Worm (Caenorhabditis elegans): Measurements from ENCODE around the gene F43B10.1.

Gene F43B10.1

DNA sequence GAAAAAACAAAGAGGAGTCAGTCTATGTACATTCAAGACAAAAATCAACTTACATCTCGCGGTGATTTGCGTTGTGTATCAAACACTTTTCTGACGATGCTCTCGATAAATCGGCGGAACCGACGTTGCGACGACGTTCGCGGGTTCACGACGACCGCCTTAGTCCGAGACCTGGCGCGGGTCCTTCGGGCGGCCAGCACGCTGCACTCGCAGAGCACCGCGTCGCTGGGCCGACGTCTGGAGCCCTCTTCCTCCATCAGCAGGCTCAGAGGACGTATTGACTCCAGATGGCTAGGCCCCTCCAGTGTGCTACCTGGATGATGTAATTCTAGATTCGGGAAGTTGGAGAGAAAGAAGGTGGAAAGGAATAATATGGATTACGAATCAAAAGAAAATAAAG is 19.4 kb downstream of the F43B10.1 start:
- TF ChIP-seq ztf-23 (GFP tag; IDR thresholded peaks at IDR 0.05) (no peak), med-1 (GFP tag; optimal IDR thresholded peaks at IDR 0.05; ENCODE audit: insufficient read depth) (no peak), flt-1 (GFP tag; IDR thresholded peaks at IDR 0.05) (no peak), ztf-29 (GFP tag; IDR thresholded peaks at IDR 0.05) (no peak), ref-1 (GFP tag; conservative IDR thresholded peaks at IDR 0.05) (no peak), klf-2 (GFP tag; conservative IDR thresholded peaks at IDR 0.05) (no peak), tab-1 (GFP tag; IDR thresholded peaks at IDR 0.05) (no peak), cog-1 (tag; optimal IDR thresholded peaks at IDR 0.05) (no peak), T22C8.4 (GFP tag; IDR thresholded peaks at IDR 0.05) (no peak)

DNA sequence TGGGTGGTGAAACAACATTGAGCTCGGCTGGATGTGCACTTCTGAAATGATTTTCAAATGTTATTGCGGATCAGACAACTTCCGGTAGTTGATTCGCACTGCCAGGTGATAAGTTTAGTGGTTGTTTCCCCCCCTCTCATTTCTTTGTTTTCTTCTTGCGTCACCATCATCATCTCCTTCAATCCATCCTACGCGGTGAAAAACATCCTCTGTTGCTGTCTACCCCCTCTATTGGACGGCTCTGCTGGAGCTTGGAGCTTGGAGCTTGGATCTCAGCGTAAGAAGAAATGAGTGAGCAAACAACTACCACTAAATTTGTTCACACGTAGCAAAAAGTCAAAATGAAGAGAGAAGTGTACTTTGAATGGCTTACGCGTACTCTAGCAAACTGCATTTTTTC is 20.9 kb downstream of the F43B10.1 start:
- TF ChIP-seq ref-1 (GFP tag; conservative IDR thresholded peaks at IDR 0.05) (no peak), ztf-29 (GFP tag; IDR thresholded peaks at IDR 0.05) (no peak), T22C8.4 (GFP tag; IDR thresholded peaks at IDR 0.05) (no peak), ztf-23 (GFP tag; IDR thresholded peaks at IDR 0.05) (no peak), klf-2 (GFP tag; conservative IDR thresholded peaks at IDR 0.05) (no peak), flt-1 (GFP tag; IDR thresholded peaks at IDR 0.05) (no peak), tab-1 (GFP tag; IDR thresholded peaks at IDR 0.05) (no peak), med-1 (GFP tag; optimal IDR thresholded peaks at IDR 0.05; ENCODE audit: insufficient read depth) (no peak), cog-1 (tag; optimal IDR thresholded peaks at IDR 0.05) (no peak)

DNA sequence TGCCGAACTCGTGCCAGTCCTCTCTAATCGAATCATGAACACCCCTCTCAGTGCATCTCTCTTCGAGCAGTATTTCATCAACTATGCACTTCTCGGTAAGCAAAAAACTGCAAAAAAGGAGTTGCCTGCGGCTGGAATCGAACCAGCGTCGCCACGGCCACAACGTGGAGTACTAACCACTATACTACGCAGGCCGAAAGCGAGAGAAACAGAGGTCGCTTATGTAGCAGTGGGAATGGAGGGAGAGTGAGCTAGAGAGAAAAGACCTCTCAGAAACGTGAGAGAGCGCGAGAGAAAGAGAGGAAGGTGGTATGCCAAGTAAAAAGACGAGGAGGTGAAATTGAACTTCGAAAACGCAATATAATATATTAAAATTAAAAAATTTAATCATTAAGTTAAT is 27.9 kb downstream of the F43B10.1 start:
- TF ChIP-seq ztf-23 (GFP tag; IDR thresholded peaks at IDR 0.05): peak; percentile 96
- TF ChIP-seq klf-2 (GFP tag; conservative IDR thresholded peaks at IDR 0.05): peak; percentile 94
- peak; percentile 92 for TF ChIP-seq ztf-29 (GFP tag; IDR thresholded peaks at IDR 0.05)
- TF ChIP-seq T22C8.4 (GFP tag; IDR thresholded peaks at IDR 0.05): peak; percentile 94
- peak; percentile 98 for TF ChIP-seq flt-1 (GFP tag; IDR thresholded peaks at IDR 0.05)
- TF ChIP-seq ref-1 (GFP tag; conservative IDR thresholded peaks at IDR 0.05): peak; percentile 94
- TF ChIP-seq tab-1 (GFP tag; IDR thresholded peaks at IDR 0.05): peak; percentile 97
- TF ChIP-seq med-1 (GFP tag; optimal IDR thresholded peaks at IDR 0.05; ENCODE audit: insufficient read depth): peak; percentile 76
- TF ChIP-seq cog-1 (tag; optimal IDR thresholded peaks at IDR 0.05): peak; percentile 82

DNA sequence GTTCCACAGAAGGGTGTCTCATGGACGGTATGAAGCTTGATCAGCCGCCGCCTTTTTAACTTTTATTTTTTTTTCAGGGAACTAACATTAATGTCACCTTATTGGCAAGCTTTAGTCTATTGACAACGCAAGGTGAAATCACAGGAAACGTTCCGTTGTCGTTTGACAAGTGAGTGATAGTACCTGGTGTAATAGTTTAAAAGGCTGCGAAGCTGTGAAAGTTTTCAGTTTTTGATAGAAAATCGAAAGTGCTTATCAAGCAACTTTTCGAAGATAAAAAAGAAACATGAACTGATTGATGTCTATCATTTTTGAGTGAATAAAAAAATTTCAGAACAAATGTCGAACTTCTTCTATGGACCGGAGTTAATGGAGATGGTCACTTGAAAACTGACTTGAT is 28.5 kb downstream of the F43B10.1 start:
- TF ChIP-seq med-1 (GFP tag; optimal IDR thresholded peaks at IDR 0.05; ENCODE audit: insufficient read depth): no peak
- TF ChIP-seq T22C8.4 (GFP tag; IDR thresholded peaks at IDR 0.05): no peak
- no peak for TF ChIP-seq cog-1 (tag; optimal IDR thresholded peaks at IDR 0.05)
- TF ChIP-seq ztf-23 (GFP tag; IDR thresholded peaks at IDR 0.05): no peak
- TF ChIP-seq klf-2 (GFP tag; conservative IDR thresholded peaks at IDR 0.05): no peak
- no peak for TF ChIP-seq flt-1 (GFP tag; IDR thresholded peaks at IDR 0.05)
- TF ChIP-seq tab-1 (GFP tag; IDR thresholded peaks at IDR 0.05): no peak
- no peak for TF ChIP-seq ztf-29 (GFP tag; IDR thresholded peaks at IDR 0.05)

DNA sequence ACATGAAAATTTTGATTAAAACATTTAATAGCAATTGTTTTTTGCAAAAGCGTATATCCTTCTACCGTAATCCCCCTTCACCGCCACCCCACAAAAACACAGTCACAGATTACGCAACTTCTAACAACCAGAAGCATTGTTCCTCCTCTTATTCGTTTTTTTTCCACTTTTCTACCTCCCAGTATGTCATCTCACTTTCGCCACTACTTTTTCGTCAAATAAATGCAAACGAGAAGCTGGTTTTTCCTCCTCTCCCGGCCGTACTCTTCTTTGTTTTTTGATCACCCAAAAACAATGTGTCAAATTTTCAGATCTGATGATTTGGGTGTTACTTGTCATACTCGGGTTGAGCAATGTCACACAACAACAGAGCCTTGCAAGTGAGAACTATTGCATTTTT is 29.6 kb downstream of the F43B10.1 start, which contains the start of gene C06G1.1:
Gene C06G1.1, plus strand, starts transcription at position 301 of the 400 bp plus-strand sequence.
- no peak for TF ChIP-seq ztf-29 (GFP tag; IDR thresholded peaks at IDR 0.05)

DNA sequence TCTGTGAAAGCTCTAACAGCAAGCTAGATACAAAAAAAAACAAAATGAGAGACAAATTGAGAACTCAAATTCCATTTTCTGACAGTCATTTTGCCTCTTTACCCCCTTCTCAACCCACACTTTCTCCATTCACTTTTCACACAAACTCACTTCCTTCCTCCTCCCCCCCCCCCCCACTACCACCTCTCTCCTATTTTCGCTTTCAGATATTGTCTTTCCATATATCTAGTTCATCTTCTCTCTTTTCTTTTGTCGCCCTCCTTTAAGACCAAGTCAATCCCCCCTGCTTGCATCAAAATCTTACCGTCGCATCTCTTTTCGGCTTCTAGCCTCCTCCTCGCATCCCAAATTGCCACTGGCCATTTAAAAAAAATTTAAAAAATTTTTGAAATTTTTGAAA is 30.8 kb downstream of the F43B10.1 start:
- no peak for TF ChIP-seq ref-1 (GFP tag; conservative IDR thresholded peaks at IDR 0.05)
- no peak for TF ChIP-seq ztf-29 (GFP tag; IDR thresholded peaks at IDR 0.05)

DNA sequence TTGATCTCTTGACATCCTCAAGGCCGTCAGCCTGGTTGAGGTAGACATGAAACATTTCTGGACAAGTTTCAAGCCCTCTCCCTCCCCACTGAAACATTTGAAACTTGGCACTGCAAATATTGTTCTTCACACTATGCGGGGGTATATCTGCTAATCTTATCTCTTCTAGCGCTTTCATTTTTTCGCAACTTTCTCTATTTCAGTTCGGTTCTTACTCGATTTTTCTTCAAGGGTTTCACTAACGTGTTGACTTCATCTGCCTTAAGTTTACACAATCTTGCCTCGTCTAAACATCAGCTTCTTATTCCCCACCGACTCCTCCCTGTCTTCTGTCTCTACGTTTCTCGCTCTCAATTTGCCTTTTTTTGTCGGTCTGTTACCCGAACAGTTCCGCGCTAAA is 32.9 kb downstream of the F43B10.1 start:
- TF ChIP-seq ztf-23 (GFP tag; IDR thresholded peaks at IDR 0.05) (no peak), ztf-29 (GFP tag; IDR thresholded peaks at IDR 0.05) (no peak), ref-1 (GFP tag; conservative IDR thresholded peaks at IDR 0.05) (no peak), med-1 (GFP tag; optimal IDR thresholded peaks at IDR 0.05; ENCODE audit: insufficient read depth) (no peak), T22C8.4 (GFP tag; IDR thresholded peaks at IDR 0.05) (no peak), klf-2 (GFP tag; conservative IDR thresholded peaks at IDR 0.05) (no peak), tab-1 (GFP tag; IDR thresholded peaks at IDR 0.05) (no peak), flt-1 (GFP tag; IDR thresholded peaks at IDR 0.05) (no peak), cog-1 (tag; optimal IDR thresholded peaks at IDR 0.05) (no peak)

DNA sequence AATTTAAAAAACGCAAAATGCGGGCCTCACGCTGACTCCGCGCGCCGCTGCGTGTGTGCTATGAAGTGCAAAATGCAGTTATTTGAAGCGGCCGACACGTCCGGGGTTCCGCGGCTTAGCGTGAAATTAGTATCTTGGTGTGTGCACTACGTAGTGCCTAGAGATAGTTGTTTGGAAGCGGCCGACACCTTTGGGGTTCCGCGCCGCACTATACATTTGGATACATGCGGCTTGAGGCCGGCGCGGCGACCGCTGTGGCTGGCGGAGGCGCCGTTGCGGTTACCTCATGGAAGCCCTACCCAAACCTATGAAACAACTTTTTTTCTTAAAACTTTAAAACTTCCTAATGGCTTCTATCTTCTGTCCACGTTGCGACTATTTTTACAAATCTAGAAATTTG is 33.5 kb downstream of the F43B10.1 start:
- TF ChIP-seq tab-1 (GFP tag; IDR thresholded peaks at IDR 0.05) (no peak), med-1 (GFP tag; optimal IDR thresholded peaks at IDR 0.05; ENCODE audit: insufficient read depth) (no peak), ref-1 (GFP tag; conservative IDR thresholded peaks at IDR 0.05) (no peak), flt-1 (GFP tag; IDR thresholded peaks at IDR 0.05) (no peak), ztf-29 (GFP tag; IDR thresholded peaks at IDR 0.05) (peak; percentile 28; the same call in 1 of the 2 replicates), ztf-23 (GFP tag; IDR thresholded peaks at IDR 0.05) (no peak)

DNA sequence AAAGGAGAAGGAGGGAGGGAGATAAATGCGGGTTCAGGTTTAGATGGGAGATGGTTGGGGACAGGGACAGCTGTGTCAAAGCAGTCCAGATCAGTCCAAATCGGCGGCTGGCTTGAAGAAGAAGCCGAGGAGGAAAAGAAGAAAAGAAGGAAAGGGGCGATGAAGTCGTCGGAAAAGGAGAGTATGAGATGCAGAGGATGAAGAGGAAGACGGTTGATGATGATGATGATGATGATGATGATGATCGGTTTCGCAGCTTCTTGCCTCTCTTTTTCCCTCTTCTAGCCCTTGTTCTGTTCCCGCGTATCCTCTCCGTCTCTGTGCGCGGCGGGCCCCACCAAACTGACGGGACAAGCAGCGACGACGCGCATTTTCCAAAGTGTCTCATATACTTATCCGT is 35.8 kb downstream of the F43B10.1 start:
- TF ChIP-seq flt-1 (GFP tag; IDR thresholded peaks at IDR 0.05) (0 out of 2 replicates have a peak, but pooled peaks have one; percentile 44), tab-1 (GFP tag; IDR thresholded peaks at IDR 0.05) (no peak)

DNA sequence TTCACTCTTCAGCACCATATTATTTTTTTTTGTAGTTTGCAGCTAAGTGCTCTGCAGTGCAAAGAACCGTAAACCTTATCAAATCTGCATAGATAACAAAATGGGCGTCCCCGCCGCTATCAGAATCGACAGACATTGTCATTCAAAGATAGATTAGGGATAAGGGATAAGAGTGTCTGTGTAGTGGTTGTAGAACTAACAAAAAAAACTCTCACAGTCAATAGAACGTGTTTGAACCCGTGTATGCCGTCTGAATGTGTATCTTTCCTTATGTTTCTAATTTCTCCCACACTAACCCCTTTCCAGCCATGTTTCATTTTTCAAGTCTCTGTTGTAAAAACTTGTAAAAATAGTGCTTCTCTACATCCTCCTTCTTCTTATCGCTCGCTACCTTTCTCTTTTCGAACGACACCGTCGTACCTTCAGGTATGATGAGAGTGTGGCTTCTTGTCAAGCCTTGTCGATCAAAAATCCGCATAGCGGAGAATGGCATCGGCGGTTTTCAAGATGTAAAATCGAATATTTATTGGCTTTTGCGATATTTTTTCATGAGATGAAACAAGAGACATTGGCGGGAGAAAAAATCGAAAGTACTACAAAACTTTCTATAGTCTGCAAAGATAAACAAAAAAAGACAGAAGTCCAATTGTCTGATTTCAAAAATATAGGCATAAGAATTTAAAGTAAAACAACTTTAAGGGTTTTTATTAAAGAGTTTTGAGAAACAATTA is 37.4 kb downstream of the F43B10.1 start:
- TF ChIP-seq ref-1 (GFP tag; conservative IDR thresholded peaks at IDR 0.05) (no peak), T22C8.4 (GFP tag; IDR thresholded peaks at IDR 0.05) (no peak), med-1 (GFP tag; optimal IDR thresholded peaks at IDR 0.05; ENCODE audit: insufficient read depth) (no peak), ztf-23 (GFP tag; IDR thresholded peaks at IDR 0.05) (no peak), klf-2 (GFP tag; conservative IDR thresholded peaks at IDR 0.05) (no peak), cog-1 (tag; optimal IDR thresholded peaks at IDR 0.05) (no peak), tab-1 (GFP tag; IDR thresholded peaks at IDR 0.05) (no peak), flt-1 (GFP tag; IDR thresholded peaks at IDR 0.05) (no peak), ztf-29 (GFP tag; IDR thresholded peaks at IDR 0.05) (no peak)
